ENCODE assay signal across 4 fruit fly cellular contexts in genomic region chr2L:19764581-19765136, dm6.
TF ChIP-seq lines count a peak whose summit lies in the region.

No protein-coding gene starts in this region.

- TF ChIP-seq CTCF in whole organism, embryonic (GFP tag; optimal IDR thresholded peaks at IDR 0.05; lab: Kevin White, UChicago), result no peak

TF ChIP-seq in whole organism, embryonic, 481 proteins besides CTCF, POLR2A, EP300 and RAD21 (continues in another document):
- TF ChIP-seq Sox100B (GFP tag; optimal IDR thresholded peaks at IDR 0.05; lab: Kevin White, UChicago), result peak; percentile 53
- TF ChIP-seq Meics (GFP tag; optimal IDR thresholded peaks at IDR 0.05; lab: Kevin White, UChicago), result peak; percentile 45
- no peak for TF ChIP-seq E2f1 (GFP tag; IDR thresholded peaks at IDR 0.05; lab: Robert Waterston, UW)
- peak; percentile 43; the same call in 1 of the 4 replicates for TF ChIP-seq chinmo (GFP tag; IDR thresholded peaks at IDR 0.05; lab: Robert Waterston, UW; ENCODE audit: partially characterized antibody)
- TF ChIP-seq ase (GFP tag; IDR thresholded peaks at IDR 0.05; lab: Robert Waterston, UW), result no peak
- TF ChIP-seq Hey (tag; optimal IDR thresholded peaks at IDR 0.05; lab: Kevin White, UChicago), result peak; percentile 20
- peak; percentile 83 to 88 for TF ChIP-seq Trl (optimal IDR thresholded peaks at IDR 0.05; lab: Kevin White, UChicago)
- no peak for TF ChIP-seq Trl (GFP tag; optimal IDR thresholded peaks at IDR 0.05; lab: Kevin White, UChicago)
- TF ChIP-seq peb (GFP tag; IDR thresholded peaks at IDR 0.05; lab: Robert Waterston, UW), result no peak
- peak; percentile 21 for TF ChIP-seq CG14710 (tag; optimal IDR thresholded peaks at IDR 0.05; lab: Kevin White, UChicago)
- no peak for TF ChIP-seq HmgD (GFP tag; optimal IDR thresholded peaks at IDR 0.05; lab: Kevin White, UChicago)
- TF ChIP-seq CG15479 (GFP tag; optimal IDR thresholded peaks at IDR 0.05; lab: Kevin White, UChicago), result no peak
- no peak for TF ChIP-seq slou (GFP tag; optimal IDR thresholded peaks at IDR 0.05; lab: Kevin White, UChicago)
- TF ChIP-seq PHDP (tag; optimal IDR thresholded peaks at IDR 0.05; lab: Kevin White, UChicago), result no peak
- no peak for TF ChIP-seq tin (GFP tag; optimal IDR thresholded peaks at IDR 0.05; lab: Kevin White, UChicago)
- TF ChIP-seq Stat92E (GFP tag; optimal IDR thresholded peaks at IDR 0.05; lab: Kevin White, UChicago), result no peak
- no peak for TF ChIP-seq sc (optimal IDR thresholded peaks at IDR 0.05; lab: Kevin White, UChicago)
- TF ChIP-seq sc (GFP tag; optimal IDR thresholded peaks at IDR 0.05; lab: Kevin White, UChicago), result no peak
- peak in 1 of 2 experiments; percentile 18 for TF ChIP-seq eve (GFP tag; optimal IDR thresholded peaks at IDR 0.05; lab: Kevin White, UChicago)
- TF ChIP-seq NK7.1 (GFP tag; optimal IDR thresholded peaks at IDR 0.05; lab: Kevin White, UChicago), result no peak
- TF ChIP-seq CG2120 (GFP tag; optimal IDR thresholded peaks at IDR 0.05; lab: Kevin White, UChicago), result no peak
- peak; percentile 45 for TF ChIP-seq CG12391 (tag; optimal IDR thresholded peaks at IDR 0.05; lab: Kevin White, UChicago)
- no peak for TF ChIP-seq vnd (GFP tag; IDR thresholded peaks at IDR 0.05; lab: Robert Waterston, UW; ENCODE audit: partially characterized antibody)

TF ChIP-seq in whole organism, prepupa, 60 proteins besides CTCF, POLR2A, EP300 and RAD21:
- TF ChIP-seq vri (GFP tag; optimal IDR thresholded peaks at IDR 0.05; lab: Kevin White, UChicago) (peak; percentile 23), CG32006 (GFP tag; optimal IDR thresholded peaks at IDR 0.05; lab: Kevin White, UChicago) (no peak), CG8632 (GFP tag; optimal IDR thresholded peaks at IDR 0.05; lab: Kevin White, UChicago) (peak; percentile 39), salr (GFP tag; optimal IDR thresholded peaks at IDR 0.05; lab: Kevin White, UChicago) (peak in 1 of 2 experiments; percentile 86), Eip78C (GFP tag; lab: Kevin White, UChicago) (peak; percentile 41), CG6276 (GFP tag; optimal IDR thresholded peaks at IDR 0.05; lab: Kevin White, UChicago) (peak; percentile 70), CG15336 (GFP tag; IDR thresholded peaks at IDR 0.05; lab: Robert Waterston, UW) (0 out of 2 replicates have a peak, but pooled peaks have one; percentile 2), CG3919 (GFP tag; optimal IDR thresholded peaks at IDR 0.05; lab: Kevin White, UChicago) (no peak)

TF ChIP-seq in whole organism, pupa, 21 proteins besides CTCF, POLR2A, EP300 and RAD21:
- no peak for TF ChIP-seq Ets98B (GFP tag; IDR thresholded peaks at IDR 0.05; lab: Robert Waterston, UW)
- TF ChIP-seq CG4496 (GFP tag; IDR thresholded peaks at IDR 0.05; lab: Robert Waterston, UW), result peak; percentile 65; the same call in 2 of the 3 replicates
- TF ChIP-seq CG12605 (GFP tag; IDR thresholded peaks at IDR 0.05; lab: Robert Waterston, UW), result peak; percentile 24; the same call in 1 of the 2 replicates

TF ChIP-seq in whole organism, wandering third instar larva, 38 proteins besides CTCF, POLR2A, EP300 and RAD21:
- TF ChIP-seq Dif (GFP tag; optimal IDR thresholded peaks at IDR 0.05; lab: Kevin White, UChicago; ENCODE audit: partially characterized antibody), result peak; percentile 83
- TF ChIP-seq dl (GFP tag; optimal IDR thresholded peaks at IDR 0.05; lab: Kevin White, UChicago; ENCODE audit: insufficient read depth in 1 of 2, partially characterized antibody in 2 of 2), result peak; percentile 0 to 77
- no peak for TF ChIP-seq Hr83 (GFP tag; optimal IDR thresholded peaks at IDR 0.05; lab: Kevin White, UChicago; ENCODE audit: poor library complexity, severe bottlenecking)
